Worm (Caenorhabditis elegans): Measurements from ENCODE around the gene H03E18.2.

Gene H03E18.2

DNA sequence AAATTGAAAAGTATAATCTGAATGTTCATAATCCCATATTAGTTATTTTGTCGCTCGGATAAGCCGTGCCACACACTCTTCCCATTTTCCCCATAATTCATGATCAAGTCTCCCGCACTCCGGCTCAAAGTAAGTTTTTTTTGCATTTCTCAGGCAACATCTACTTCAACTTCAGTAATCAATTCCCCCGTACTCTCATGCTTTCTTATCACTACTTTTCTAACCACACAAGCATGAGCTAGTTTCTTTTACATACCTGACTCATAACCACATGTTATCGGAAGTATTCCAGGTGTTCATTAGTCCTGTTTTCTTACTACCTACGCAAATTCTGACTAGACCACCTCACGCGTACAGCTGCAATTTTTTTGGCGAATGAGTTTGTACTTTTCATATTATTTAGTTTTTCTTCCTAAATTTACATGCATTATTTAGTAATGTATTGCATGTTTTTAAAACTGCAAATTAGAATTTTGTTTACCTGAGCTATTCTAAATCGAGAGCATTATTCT is 46.3 kb upstream of the H03E18.2 start:
- no peak for TF ChIP-seq bed-1 (GFP tag; IDR thresholded peaks at IDR 0.05)

ce11 chrX:8565810-8566416 is 45.6 kb upstream of the H03E18.2 start:
- no peak for TF ChIP-seq chd-7 (tag; optimal IDR thresholded peaks at IDR 0.05)
- TF ChIP-seq B0336.3 (GFP tag; IDR thresholded peaks at IDR 0.05), result no peak
- TF ChIP-seq nfyb-1 (GFP tag; IDR thresholded peaks at IDR 0.05), result 0 out of 2 replicates have a peak, but pooled peaks have one; percentile 42
- TF ChIP-seq hlh-26 (GFP tag; conservative IDR thresholded peaks at IDR 0.05), result no peak

DNA sequence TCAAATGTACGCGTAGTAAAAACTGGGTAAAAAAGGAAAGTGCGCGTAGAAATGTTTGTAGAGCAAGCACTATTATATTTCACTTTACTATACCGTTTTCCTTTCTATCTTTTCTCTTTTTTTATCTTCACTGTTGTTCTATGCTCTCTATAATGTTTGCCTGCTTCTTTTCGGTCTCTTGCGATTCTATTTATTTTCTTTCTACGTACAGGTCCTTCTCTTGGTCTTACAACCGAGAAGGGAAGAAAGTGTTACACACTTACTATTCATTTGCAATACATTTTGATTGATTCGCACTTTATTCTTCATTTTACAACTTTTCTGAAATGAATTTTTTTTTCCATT is 44.1 kb upstream of the H03E18.2 start:
- TF ChIP-seq ceh-58 (GFP tag; IDR thresholded peaks at IDR 0.05) (no peak), ztf-25 (GFP tag; IDR thresholded peaks at IDR 0.05) (no peak), lir-1 (GFP tag; conservative IDR thresholded peaks at IDR 0.05) (no peak), Y56A3A.18 (GFP tag; IDR thresholded peaks at IDR 0.05) (no peak), lin-40 (tag; optimal IDR thresholded peaks at IDR 0.05) (no peak), Y67H2A.10 (GFP tag; conservative IDR thresholded peaks at IDR 0.05) (no peak), nfya-2 (GFP tag; IDR thresholded peaks at IDR 0.05) (no peak), madf-3 (GFP tag; IDR thresholded peaks at IDR 0.05) (no peak), chd-7 (tag; optimal IDR thresholded peaks at IDR 0.05) (no peak)

DNA sequence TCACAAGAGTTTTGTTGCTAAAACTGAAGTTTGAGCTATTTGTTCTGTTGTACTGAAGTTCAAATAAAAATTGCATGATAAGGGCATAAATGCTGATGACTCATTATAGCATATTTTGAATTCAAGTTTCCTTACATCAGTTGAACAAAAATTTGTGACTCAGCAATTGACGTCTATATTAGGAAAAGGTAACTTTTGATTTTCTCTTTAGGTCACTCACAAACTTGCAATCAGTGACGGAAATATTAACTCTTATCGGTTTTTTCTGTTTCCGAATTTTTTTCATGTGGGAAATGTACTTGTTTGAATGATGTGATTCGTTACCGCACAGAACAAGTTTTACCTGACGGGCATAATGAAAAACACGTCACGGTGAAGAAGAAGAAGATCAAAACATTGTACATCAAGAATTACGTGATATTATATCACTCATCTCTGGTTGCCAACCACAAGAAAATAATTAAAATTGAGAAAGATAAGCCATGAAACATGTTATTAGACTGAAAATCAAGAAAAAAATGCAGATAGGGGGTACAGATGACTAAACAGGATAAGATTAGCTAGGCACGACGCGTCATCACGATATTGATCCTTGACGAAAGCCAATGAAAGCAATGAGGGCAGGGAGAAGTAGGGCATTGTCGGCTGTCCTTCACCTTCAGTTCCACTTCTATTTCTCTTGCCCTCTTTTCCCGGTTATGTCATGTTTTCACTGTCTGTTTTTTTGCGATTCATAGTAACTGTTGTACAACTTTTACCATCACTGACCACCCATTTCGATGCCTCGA is 43.6 kb upstream of the H03E18.2 start:
- TF ChIP-seq nhr-80 (tag; optimal IDR thresholded peaks at IDR 0.05), result peak; percentile 60
- no peak for TF ChIP-seq efl-1 (GFP tag; optimal IDR thresholded peaks at IDR 0.05)

DNA sequence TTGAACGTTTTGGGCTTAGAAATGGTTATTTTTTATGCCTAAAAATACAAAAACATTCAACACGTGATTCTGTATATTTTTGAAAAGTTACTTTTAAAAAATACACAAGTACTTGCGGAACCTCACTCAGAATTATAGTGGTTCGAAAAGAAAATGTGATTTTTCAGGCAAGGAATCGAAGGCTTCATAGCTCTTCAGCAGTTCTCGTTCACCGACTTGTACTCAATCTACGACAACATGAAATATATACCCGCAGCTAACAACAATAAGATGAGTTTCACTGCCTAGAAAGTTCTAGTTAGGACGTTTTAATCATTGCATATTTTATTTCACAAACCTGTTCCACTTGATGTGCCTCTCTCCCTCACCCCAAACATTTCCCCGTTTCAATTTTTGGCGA is 42.3 kb upstream of the H03E18.2 start:
- TF ChIP-seq cebp-1 (GFP tag; IDR thresholded peaks at IDR 0.05), result no peak
- no peak for TF ChIP-seq cebp-1 (tag; optimal IDR thresholded peaks at IDR 0.05)
- no peak for TF ChIP-seq fkh-3 (tag; optimal IDR thresholded peaks at IDR 0.05)
- TF ChIP-seq K12H6.12 (tag; optimal IDR thresholded peaks at IDR 0.05), result no peak
- TF ChIP-seq ekl-4 (GFP tag; IDR thresholded peaks at IDR 0.05), result no peak
- no peak for TF ChIP-seq unc-62 (GFP tag; optimal IDR thresholded peaks at IDR 0.05)
- no peak for TF ChIP-seq egrh-3 (GFP tag; IDR thresholded peaks at IDR 0.05)
- no peak for TF ChIP-seq rcor-1 (GFP tag; IDR thresholded peaks at IDR 0.05)
- no peak for TF ChIP-seq K11D2.4 (GFP tag; IDR thresholded peaks at IDR 0.05)
- no peak for TF ChIP-seq attf-3 (GFP tag; conservative IDR thresholded peaks at IDR 0.05)
- TF ChIP-seq snpc-1.3 (tag; optimal IDR thresholded peaks at IDR 0.05; ENCODE audit: insufficient read depth), result no peak
- no peak for TF ChIP-seq attf-5 (GFP tag; optimal IDR thresholded peaks at IDR 0.05)

DNA sequence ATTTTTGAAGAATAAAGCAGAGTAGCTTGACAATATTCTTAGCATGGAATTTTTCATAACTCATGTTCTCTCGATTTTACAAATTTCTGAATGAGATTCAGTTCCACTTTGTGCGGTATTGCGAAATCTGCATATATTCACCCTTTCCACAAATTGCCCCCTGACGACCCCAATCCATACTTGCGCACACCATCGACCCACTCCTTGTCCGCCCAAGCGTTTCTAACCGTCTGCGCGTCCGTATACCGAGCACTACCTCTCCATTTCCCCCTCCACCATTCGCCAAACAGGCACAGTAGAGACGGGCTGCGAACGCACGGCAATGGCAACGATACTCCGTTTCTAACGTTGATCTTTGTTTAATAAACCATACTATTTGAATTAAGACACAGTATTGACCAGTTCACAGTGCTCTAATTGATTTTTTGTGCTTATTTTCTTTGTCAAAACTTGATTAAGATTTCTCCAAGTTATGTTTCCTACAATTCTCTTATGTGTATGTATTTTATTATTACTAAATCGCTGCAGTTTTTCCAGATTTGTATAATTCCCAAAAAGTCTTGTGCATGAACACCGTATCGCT is 36.4 kb upstream of the H03E18.2 start, which contains the start of gene utx-1:
Gene utx-1 (plus strand): TSS at position 533 of the 583 bp plus-strand sequence.
- TF ChIP-seq rec-8 (tag; optimal IDR thresholded peaks at IDR 0.05), result no peak
- peak; percentile 86 for TF ChIP-seq cebp-1 (GFP tag; IDR thresholded peaks at IDR 0.05)
- peak; percentile 98 for TF ChIP-seq cebp-1 (tag; optimal IDR thresholded peaks at IDR 0.05)
- TF ChIP-seq egrh-3 (GFP tag; IDR thresholded peaks at IDR 0.05), result no peak
- TF ChIP-seq Y67H2A.10 (GFP tag; conservative IDR thresholded peaks at IDR 0.05), result no peak
- no peak for TF ChIP-seq F52B5.7 (tag; optimal IDR thresholded peaks at IDR 0.05)
- TF ChIP-seq attf-3 (GFP tag; conservative IDR thresholded peaks at IDR 0.05), result peak; percentile 78
- peak; percentile 83; the same call in 1 of the 2 replicates for TF ChIP-seq hmg-1.2 (GFP tag; IDR thresholded peaks at IDR 0.05)
- no peak for TF ChIP-seq xnd-1 (tag; optimal IDR thresholded peaks at IDR 0.05)
- TF ChIP-seq Y56A3A.18 (GFP tag; IDR thresholded peaks at IDR 0.05), result no peak
- TF ChIP-seq ztf-22 (GFP tag; optimal IDR thresholded peaks at IDR 0.05), result no peak
- no peak for TF ChIP-seq egl-44 (GFP tag; IDR thresholded peaks at IDR 0.05)
- peak; percentile 30 for TF ChIP-seq lin-40 (tag; optimal IDR thresholded peaks at IDR 0.05)
- no peak for TF ChIP-seq nfya-2 (GFP tag; IDR thresholded peaks at IDR 0.05)
- TF ChIP-seq sdz-38 (tag; optimal IDR thresholded peaks at IDR 0.05), result no peak
- no peak for TF ChIP-seq mel-28 (tag; optimal IDR thresholded peaks at IDR 0.05; ENCODE audit: borderline replicate concordance)
- peak; percentile 44; the same call in 1 of the 2 replicates for TF ChIP-seq zfh-2 (GFP tag; conservative IDR thresholded peaks at IDR 0.05)
- no peak for TF ChIP-seq C17E4.6 (GFP tag; IDR thresholded peaks at IDR 0.05)
- TF ChIP-seq ekl-4 (GFP tag; IDR thresholded peaks at IDR 0.05), result no peak
